Worm (Caenorhabditis elegans) whole organism, young adult: Measurements from ENCODE around the gene F54D5.2.

Experiments
- B0035.1 ChIP-seq: sonication (generic microtip); optimal IDR thresholded peaks from 2 replicates; lab custom pipeline; 2016; ENCODE audit warnings: missing genetic modification characterization, mild to moderate bottlenecking, missing compliant biosample characterization, missing genotype, missing genetic modification reagents
- C06A6.2 ChIP-seq: fragments of 200-800 bp; sonication (Bioruptor generic); conservative IDR thresholded peaks from 2 replicates; pipeline ENCODE4 v1.3.6; 2022; ENCODE audit warnings: missing genetic modification characterization, missing compliant biosample characterization
- F37B4.10 ChIP-seq: fragments of 200-800 bp; sonication (Bioruptor generic); IDR thresholded peaks from 2 replicates; pipeline ENCODE4 v1.3.6; 2022; ENCODE audit warnings: missing genetic modification characterization, missing compliant biosample characterization
- F39B2.1 ChIP-seq: fragments of 200-800 bp; sonication (Bioruptor generic); IDR thresholded peaks from 2 replicates; pipeline ENCODE4 v1.3.6; 2022; ENCODE audit warnings: missing genetic modification reagents, missing genetic modification characterization, missing compliant biosample characterization
- F55B11.4 ChIP-seq: sonication (generic microtip); optimal IDR thresholded peaks from 2 replicates; lab custom pipeline; 2016; ENCODE audit warnings: missing compliant biosample characterization, missing genetic modification characterization, borderline replicate concordance; ENCODE audit not compliant: insufficient read depth
- Y53G8AR.9 ChIP-seq: fragments of 200-800 bp; sonication (Bioruptor generic); conservative IDR thresholded peaks from 2 replicates; pipeline ENCODE4 v1.3.6; 2022; ENCODE audit warnings: missing genetic modification reagents, missing genetic modification characterization, missing compliant biosample characterization
- Y79H2A.3 ChIP-seq: fragments of 200-800 bp; sonication (Bioruptor generic); conservative IDR thresholded peaks from 2 replicates; pipeline ENCODE4 v1.3.6; 2022; ENCODE audit warnings: missing genetic modification reagents, missing genetic modification characterization, missing compliant biosample characterization
- aptf-2 ChIP-seq: fragments of 200-800 bp; sonication (Bioruptor generic); conservative IDR thresholded peaks from 2 replicates; pipeline ENCODE4 v1.3.6; 2022; ENCODE audit warnings: missing genetic modification reagents, missing genetic modification characterization, missing compliant biosample characterization
- atf-7 ChIP-seq: sonication (generic microtip); optimal IDR thresholded peaks from 2 replicates; lab custom pipeline; 2017; ENCODE audit warnings: mild to moderate bottlenecking, missing genetic modification characterization, missing compliant biosample characterization
- attf-6 ChIP-seq: fragments of 200-800 bp; sonication (Bioruptor generic); IDR thresholded peaks from 2 replicates; pipeline ENCODE4 v1.3.6; 2022; ENCODE audit warnings: missing genetic modification reagents, missing genetic modification characterization, missing compliant biosample characterization
- bed-1 ChIP-seq: fragments of 200-800 bp; sonication (Bioruptor generic); IDR thresholded peaks from 2 replicates; pipeline ENCODE4 v1.3.6; 2022; ENCODE audit warnings: missing genetic modification reagents, missing genetic modification characterization, missing compliant biosample characterization
- cebp-1 ChIP-seq, 2 experiments: fragments of 200-800 bp in 1 of 2; sonication (Bioruptor generic) in 1 of 2; sonication (generic microtip) in 1 of 2; IDR thresholded peaks in 1 of 2; optimal IDR thresholded peaks in 1 of 2; 2 replicates each; pipeline versions ENCODE4 v1.3.6 to Lab custom; 2017 to 2022; ENCODE audit warnings: missing compliant biosample characterization in 2 of 2, missing genetic modification characterization in 2 of 2, mild to moderate bottlenecking in 1 of 2, missing genetic modification reagents in 1 of 2, moderate library complexity in 1 of 2
- ceh-100 ChIP-seq: fragments of 200-800 bp; sonication (Bioruptor generic); IDR thresholded peaks from 2 replicates; pipeline ENCODE4 v1.3.6; 2022; ENCODE audit warnings: missing genetic modification reagents, missing genetic modification characterization, missing compliant biosample characterization
- ceh-27 ChIP-seq: fragments of 200-800 bp; sonication (Bioruptor generic); optimal IDR thresholded peaks from 2 replicates; lab custom pipeline; 2018; ENCODE audit warnings: mild to moderate bottlenecking, missing genetic modification characterization, moderate library complexity, missing compliant biosample characterization
- ceh-79 ChIP-seq: sonication (generic microtip); optimal IDR thresholded peaks from 2 replicates; lab custom pipeline; 2017; ENCODE audit warnings: mild to moderate bottlenecking, missing genetic modification characterization, missing compliant biosample characterization
- ceh-91 ChIP-seq: fragments of 200-800 bp; sonication (Bioruptor generic); IDR thresholded peaks from 2 replicates; pipeline ENCODE4 v1.3.6; 2022; ENCODE audit warnings: missing genetic modification reagents, missing genetic modification characterization, missing compliant biosample characterization
- efl-1 ChIP-seq: fragments of 150-350 bp; optimal IDR thresholded peaks from 2 replicates; lab custom pipeline; 2014; ENCODE audit warnings: missing biosample characterization, missing genetic modification reagents, missing genetic modification characterization
- ekl-4 ChIP-seq: fragments of 200-800 bp; sonication (Bioruptor generic); IDR thresholded peaks from 2 replicates; pipeline ENCODE4 v1.3.6; 2022; ENCODE audit warnings: missing genetic modification reagents, missing genetic modification characterization, missing compliant biosample characterization
- hsf-1 ChIP-seq: fragments of 200-800 bp; sonication (Bioruptor generic); IDR thresholded peaks from 2 replicates; pipeline ENCODE4 v1.3.6; 2022; ENCODE audit warnings: missing genetic modification reagents, missing genetic modification characterization, missing compliant biosample characterization
- lag-1 ChIP-seq: fragments of 200-800 bp; sonication (Bioruptor generic); IDR thresholded peaks from 2 replicates; pipeline ENCODE4 v1.3.6; 2022; ENCODE audit warnings: missing genetic modification reagents, missing genetic modification characterization, missing compliant biosample characterization
- let-607 ChIP-seq, 2 experiments: fragments of 200-800 bp in 1 of 2; sonication (Bioruptor generic) in 1 of 2; sonication (generic microtip) in 1 of 2; optimal IDR thresholded peaks; 2 replicates each; lab custom pipeline; 2016 to 2018; ENCODE audit warnings: mild to moderate bottlenecking in 2 of 2, missing compliant biosample characterization in 2 of 2, missing genetic modification characterization in 2 of 2, moderate library complexity in 2 of 2, missing genotype in 1 of 2
- lin-26 ChIP-seq: fragments of 200-800 bp; sonication (Bioruptor generic); IDR thresholded peaks from 2 replicates; pipeline ENCODE4 v1.3.6; 2022; ENCODE audit warnings: missing genetic modification reagents, missing genetic modification characterization, missing compliant biosample characterization
- lir-1 ChIP-seq: fragments of 200-800 bp; sonication (Bioruptor generic); conservative IDR thresholded peaks from 2 replicates; pipeline ENCODE4 v1.3.6; 2022; ENCODE audit warnings: missing genetic modification reagents, missing genetic modification characterization, missing compliant biosample characterization
- madf-3 ChIP-seq: fragments of 200-800 bp; sonication (Bioruptor generic); IDR thresholded peaks from 2 replicates; pipeline ENCODE4 v1.3.6; 2022; ENCODE audit warnings: missing genetic modification reagents, missing genetic modification characterization, missing compliant biosample characterization
- madf-6 ChIP-seq: fragments of 200-800 bp; sonication (Bioruptor generic); IDR thresholded peaks from 2 replicates; pipeline ENCODE4 v1.3.6; 2022; ENCODE audit warnings: missing genetic modification reagents, missing genetic modification characterization, missing compliant biosample characterization
- mel-28 ChIP-seq: sonication (generic microtip); optimal IDR thresholded peaks from 2 replicates; lab custom pipeline; 2016; ENCODE audit warnings: borderline replicate concordance, mild to moderate bottlenecking, missing genetic modification characterization, missing compliant biosample characterization
- nhr-80 ChIP-seq: sonication (generic microtip); optimal IDR thresholded peaks from 2 replicates; lab custom pipeline; 2016; ENCODE audit warnings: missing genetic modification characterization, missing compliant biosample characterization
- nhr-90 ChIP-seq: sonication (generic microtip); optimal IDR thresholded peaks from 2 replicates; lab custom pipeline; 2016; ENCODE audit warnings: missing genotype, mild to moderate bottlenecking, missing genetic modification characterization, missing compliant biosample characterization
- snpc-3.4 ChIP-seq: sonication (generic microtip); optimal IDR thresholded peaks from 2 replicates; lab custom pipeline; 2017; ENCODE audit warnings: missing genetic modification characterization, mild to moderate bottlenecking, missing compliant biosample characterization, antibody characterized with exemption, moderate library complexity, missing genotype, missing genetic modification reagents
- tbp1 ChIP-seq: fragments of 200-800 bp; sonication (Bioruptor generic); optimal IDR thresholded peaks from 2 replicates; lab custom pipeline; 2018; ENCODE audit warnings: mild to moderate bottlenecking, missing genetic modification characterization, missing compliant biosample characterization
- tlf-1 ChIP-seq: fragments of 200-800 bp; sonication (Bioruptor generic); optimal IDR thresholded peaks from 2 replicates; lab custom pipeline; 2018; ENCODE audit warnings: mild to moderate bottlenecking, missing genetic modification characterization, missing compliant biosample characterization
- unc-62 ChIP-seq: fragments of 150-350 bp; optimal IDR thresholded peaks from 2 replicates; lab custom pipeline; 2014; ENCODE audit warnings: missing biosample characterization, missing genetic modification reagents, missing genetic modification characterization
- xnd-1 ChIP-seq: sonication (generic microtip); optimal IDR thresholded peaks from 2 replicates; lab custom pipeline; 2016; ENCODE audit warnings: missing genotype, missing genetic modification reagents, missing genetic modification characterization, missing compliant biosample characterization
- zfh-2 ChIP-seq: fragments of 200-800 bp; sonication (Bioruptor generic); conservative IDR thresholded peaks from 2 replicates; pipeline ENCODE4 v1.3.6; 2022; ENCODE audit warnings: missing genetic modification reagents, missing genetic modification characterization, missing compliant biosample characterization
- ztf-18 ChIP-seq: sonication (generic microtip); optimal IDR thresholded peaks from 2 replicates; lab custom pipeline; 2016; ENCODE audit warnings: missing genotype, mild to moderate bottlenecking, missing genetic modification characterization, missing compliant biosample characterization
- ztf-3 ChIP-seq: fragments of 200-800 bp; sonication (Bioruptor generic); optimal IDR thresholded peaks from 2 replicates; lab custom pipeline; 2018; ENCODE audit warnings: mild to moderate bottlenecking, missing genetic modification characterization, missing compliant biosample characterization

The F54D5.2 gene

DNA sequence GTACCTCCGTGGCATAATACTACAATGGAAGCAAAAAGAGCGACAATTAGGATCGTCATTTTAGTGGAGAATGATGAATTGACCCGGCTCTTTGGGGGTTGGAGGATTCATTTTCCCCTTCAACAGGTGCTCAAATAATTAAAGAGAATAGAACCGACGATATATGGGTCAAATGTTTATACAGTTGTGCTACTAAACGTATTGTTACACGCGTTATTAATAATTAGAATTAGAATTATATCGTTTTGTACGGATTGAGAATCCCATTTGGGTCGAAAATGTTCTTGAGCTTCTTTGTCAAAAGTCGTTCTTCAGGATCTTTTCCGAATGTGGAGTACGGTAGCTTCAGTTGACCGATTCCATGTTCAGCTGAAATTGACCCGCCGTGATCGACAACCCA is 34.2 kb upstream of the F54D5.2 start, which contains the start of gene Y62F5A.9:
Gene Y62F5A.9, minus strand, starts transcription at position 101 of the 400 bp plus-strand sequence.
- TF ChIP-seq B0035.1 (no peak), snpc-3.4 (peak; percentile 32), nhr-90 (tag; lab: Kevin White, UChicago) (no peak), xnd-1 (tag; lab: Kevin White, UChicago) (no peak), cebp-1 (GFP tag; IDR thresholded peaks at IDR 0.05; lab: Robert Waterston, UW) (no peak), cebp-1 (tag; optimal IDR thresholded peaks at IDR 0.05; lab: Kevin White, UChicago) (peak; percentile 6)

DNA sequence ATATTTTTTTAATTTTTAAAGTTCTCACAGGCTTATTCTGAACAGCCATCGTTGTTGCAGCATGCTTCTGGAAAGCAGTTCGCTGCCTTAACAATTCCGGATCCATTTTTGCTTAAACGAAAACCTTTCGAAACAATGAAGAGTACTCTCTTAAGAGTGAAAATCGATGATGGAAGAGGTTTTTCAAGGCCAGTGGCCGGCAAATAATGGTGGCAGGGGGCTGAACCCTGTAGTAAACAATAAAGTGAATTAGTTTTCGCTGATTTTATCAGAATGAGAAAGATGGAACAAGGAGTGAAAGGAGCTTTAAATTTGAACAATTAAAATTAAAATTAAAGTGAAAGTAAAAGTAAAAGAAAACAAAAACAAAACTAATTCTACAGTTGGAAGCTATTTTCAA is 30.6 kb upstream of the F54D5.2 start, which contains the start of gene gtf-2E2:
Gene gtf-2E2, minus strand, starts transcription at position 111 of the 400 bp plus-strand sequence.
- TF ChIP-seq ceh-79 (tag; lab: Kevin White, UChicago): no peak
- no peak for TF ChIP-seq nhr-80
- TF ChIP-seq lin-26: no peak
- TF ChIP-seq atf-7: no peak
- no peak for TF ChIP-seq cebp-1 (GFP tag; IDR thresholded peaks at IDR 0.05; lab: Robert Waterston, UW)
- TF ChIP-seq cebp-1 (tag; optimal IDR thresholded peaks at IDR 0.05; lab: Kevin White, UChicago): peak; percentile 18
- TF ChIP-seq bed-1 (GFP tag; lab: Robert Waterston, UW): no peak
- TF ChIP-seq hsf-1 (GFP tag; lab: Robert Waterston, UW): 0 out of 2 replicates have a peak, but pooled peaks have one; percentile 5
- TF ChIP-seq madf-3 (GFP tag; lab: Robert Waterston, UW): no peak
- TF ChIP-seq let-607 (tag; optimal IDR thresholded peaks at IDR 0.05; lab: Kevin White, UChicago): no peak
- TF ChIP-seq ceh-100: no peak
- no peak for TF ChIP-seq ekl-4 (GFP tag; lab: Robert Waterston, UW)
- TF ChIP-seq C06A6.2 (GFP tag; lab: Robert Waterston, UW): no peak
- TF ChIP-seq tbp1 (GFP tag; lab: Kevin White, UChicago): peak; percentile 5
- no peak for TF ChIP-seq F39B2.1 (GFP tag; lab: Robert Waterston, UW)
- TF ChIP-seq Y53G8AR.9 (GFP tag; lab: Robert Waterston, UW): 0 out of 2 replicates have a peak, but pooled peaks have one; percentile 43
- TF ChIP-seq ceh-91 (GFP tag; lab: Robert Waterston, UW): no peak
- TF ChIP-seq ceh-27 (GFP tag; lab: Kevin White, UChicago): no peak
- no peak for TF ChIP-seq F37B4.10 (GFP tag; lab: Robert Waterston, UW)
- TF ChIP-seq madf-6 (GFP tag; lab: Robert Waterston, UW): no peak
- no peak for TF ChIP-seq ztf-3
- peak; percentile 14 for TF ChIP-seq snpc-3.4
- no peak for TF ChIP-seq lir-1 (GFP tag; lab: Robert Waterston, UW)
- TF ChIP-seq aptf-2: no peak
- no peak for TF ChIP-seq Y79H2A.3
- TF ChIP-seq attf-6 (GFP tag; lab: Robert Waterston, UW): no peak
- no peak for TF ChIP-seq efl-1 (GFP tag; lab: Kevin White, UChicago)
- TF ChIP-seq ztf-18 (tag; lab: Kevin White, UChicago): no peak
- TF ChIP-seq mel-28 (tag; lab: Kevin White, UChicago): no peak

DNA sequence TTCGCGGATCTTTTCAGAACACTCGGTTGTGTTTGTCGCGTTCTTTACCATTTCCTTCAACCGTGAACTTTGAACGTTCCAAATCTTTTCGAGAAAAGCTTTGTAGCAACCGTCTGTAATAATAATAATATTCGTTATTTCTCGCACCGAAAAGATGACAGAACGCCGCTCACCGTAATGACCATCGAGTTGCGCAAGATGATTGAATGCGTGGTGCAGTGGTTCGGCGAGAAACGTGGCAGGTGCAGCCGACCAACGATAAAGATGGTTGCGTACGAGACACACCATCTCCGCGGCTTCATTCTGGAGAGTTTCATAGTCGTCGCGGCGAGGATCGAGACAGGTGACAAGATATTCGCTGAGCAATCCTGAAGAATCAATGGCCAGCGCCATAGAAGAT is 30.0 kb upstream of the F54D5.2 start:
- TF ChIP-seq tlf-1 (no peak), F55B11.4 (tag; lab: Kevin White, UChicago) (no peak), zfh-2 (GFP tag; lab: Robert Waterston, UW) (peak; percentile 30; the same call in 1 of the 2 replicates), lag-1 (GFP tag; lab: Robert Waterston, UW) (no peak), bed-1 (GFP tag; lab: Robert Waterston, UW) (no peak), unc-62 (GFP tag; lab: Kevin White, UChicago) (no peak)
